Worm (Caenorhabditis elegans): Measurements from ENCODE around the gene acdh-9.

DNA sequence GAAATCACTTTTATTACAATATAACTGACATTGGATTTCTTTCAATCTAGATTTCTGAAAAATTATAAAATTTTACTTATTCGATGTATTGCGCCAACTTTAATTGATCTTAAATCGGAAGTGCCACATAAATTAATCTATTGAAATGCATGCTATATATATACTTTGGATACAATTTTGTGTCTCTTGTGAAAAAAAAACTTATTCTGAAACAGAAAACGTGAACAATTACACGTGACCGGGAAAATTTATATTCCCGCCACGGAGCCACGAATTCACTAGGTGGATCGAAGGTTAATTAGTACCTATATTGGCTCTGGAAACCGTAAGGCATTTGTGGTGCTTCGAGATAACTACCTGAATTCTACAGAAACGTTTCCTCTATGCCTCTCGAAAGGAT is 48.7 kb downstream of the acdh-9 start, which contains the start of gene F46F5.14:
- no peak for TF ChIP-seq nhr-77 (tag; optimal IDR thresholded peaks at IDR 0.05)
- no peak for TF ChIP-seq nhr-25 (tag; optimal IDR thresholded peaks at IDR 0.05)
- no peak for TF ChIP-seq pha-4 (tag; optimal IDR thresholded peaks at IDR 0.05)
- no peak for TF ChIP-seq nhr-12 (tag; optimal IDR thresholded peaks at IDR 0.05)
- no peak for TF ChIP-seq nhr-11 (tag; optimal IDR thresholded peaks at IDR 0.05)
- TF ChIP-seq fos-1 (tag; optimal IDR thresholded peaks at IDR 0.05), result no peak
- no peak for TF ChIP-seq unc-62 (GFP tag; optimal IDR thresholded peaks at IDR 0.05)
- TF ChIP-seq zag-1 (tag; optimal IDR thresholded peaks at IDR 0.05), result no peak
- no peak for TF ChIP-seq unc-39 (tag; optimal IDR thresholded peaks at IDR 0.05)
- no peak for TF ChIP-seq nfya-1 (tag; optimal IDR thresholded peaks at IDR 0.05; ENCODE audit: insufficient read depth)
- no peak for TF ChIP-seq lin-15B (tag; optimal IDR thresholded peaks at IDR 0.05)
- TF ChIP-seq ztf-11 (tag; optimal IDR thresholded peaks at IDR 0.05), result no peak
- TF ChIP-seq nhr-28 (tag; optimal IDR thresholded peaks at IDR 0.05), result no peak

All from whole organism, L3 larva.